Fruit fly (Drosophila melanogaster) whole organism, embryonic: ENCODE measurements around the gene edin.

Experiments used
- CG6689 ChIP-seq: fragments of 200-800 bp; sonication (Bioruptor generic); IDR thresholded peaks from 2 replicates; pipeline ENCODE4 v1.3.6; 2022; ENCODE audit warnings: missing biosample characterization, missing genetic modification characterization
- CG6854 ChIP-seq: fragments of 200-800 bp; sonication (Bioruptor generic); optimal IDR thresholded peaks from 3 replicates; lab custom pipeline; 2017; ENCODE audit warnings: missing biosample characterization, mild to moderate bottlenecking, missing genetic modification characterization
- CG9727 ChIP-seq: fragments of 200-800 bp; sonication (Bioruptor generic); optimal IDR thresholded peaks from 3 replicates; lab custom pipeline; 2017; ENCODE audit warnings: missing biosample characterization, mild to moderate bottlenecking, missing genetic modification characterization
- Doc3 ChIP-seq: fragments of 200-800 bp; sonication (Bioruptor generic); IDR thresholded peaks from 3 replicates; pipeline ENCODE4 v1.3.6; 2022; ENCODE audit warnings: missing biosample characterization, missing genetic modification characterization; ENCODE audit not compliant: partially characterized antibody
- Elba2 ChIP-seq: fragments of 200-800 bp; sonication (Bioruptor generic); optimal IDR thresholded peaks from 3 replicates; lab custom pipeline; 2016; ENCODE audit warnings: missing biosample characterization, missing genetic modification characterization
- Gug ChIP-seq: fragments of 200-800 bp; sonication (Bioruptor generic); IDR thresholded peaks from 4 replicates; pipeline ENCODE4 v1.3.6; 2022; ENCODE audit warnings: missing biosample characterization, missing genetic modification characterization
- Hand ChIP-seq: fragments of 200-800 bp; sonication (Bioruptor generic); optimal IDR thresholded peaks from 2 replicates; lab custom pipeline; 2017; ENCODE audit warnings: mild to moderate bottlenecking, missing biosample characterization, missing genetic modification reagents, missing genetic modification characterization
- Nf-YC ChIP-seq: fragments of 200-800 bp; optimal IDR thresholded peaks from 3 replicates; lab custom pipeline; 2019; ENCODE audit warnings: missing biosample characterization, mild to moderate bottlenecking, missing genetic modification characterization, moderate library complexity
- btn ChIP-seq: fragments of 200-800 bp; sonication (Bioruptor generic); optimal IDR thresholded peaks from 2 replicates; lab custom pipeline; 2016; ENCODE audit warnings: missing biosample characterization, missing genetic modification characterization
- nom ChIP-seq: fragments of 200-800 bp; sonication (Bioruptor generic); optimal IDR thresholded peaks from 2 replicates; lab custom pipeline; 2017; ENCODE audit warnings: missing biosample characterization, missing genetic modification characterization, mild to moderate bottlenecking, moderate library complexity, missing genetic modification reagents
- slbo ChIP-seq: fragments of 200-800 bp; sonication (Bioruptor generic); IDR thresholded peaks from 2 replicates; pipeline ENCODE4 v1.3.6; 2022; ENCODE audit warnings: missing biosample characterization, missing genetic modification characterization
- tna ChIP-seq: fragments of 200-800 bp; sonication (Bioruptor generic); IDR thresholded peaks from 2 replicates; pipeline ENCODE4 v1.3.6; 2022; ENCODE audit warnings: missing biosample characterization, missing genetic modification characterization; ENCODE audit not compliant: partially characterized antibody
- unpg ChIP-seq: fragments of 200-800 bp; sonication (Bioruptor generic); optimal IDR thresholded peaks from 3 replicates; lab custom pipeline; 2018; ENCODE audit warnings: missing biosample characterization, mild to moderate bottlenecking, missing genetic modification characterization, moderate library complexity
- zf30C ChIP-seq: fragments of 200-800 bp; sonication (Bioruptor generic); optimal IDR thresholded peaks from 3 replicates; lab custom pipeline; 2018; ENCODE audit warnings: missing biosample characterization, mild to moderate bottlenecking, missing genetic modification characterization

dm6 chr3L:17504538-17504937 is 9.9 kb downstream of the edin start:
- TF ChIP-seq Doc3 (GFP tag; lab: Robert Waterston, UW): no peak
- TF ChIP-seq slbo (GFP tag; lab: Robert Waterston, UW): no peak
- TF ChIP-seq Gug (GFP tag; lab: Robert Waterston, UW): no peak
- TF ChIP-seq CG9727 (GFP tag; lab: Kevin White, UChicago): no peak
- no peak for TF ChIP-seq nom (GFP tag; lab: Kevin White, UChicago)
- TF ChIP-seq Nf-YC (tag; lab: Kevin White, UChicago): no peak
- no peak for TF ChIP-seq btn
- TF ChIP-seq CG6689 (GFP tag; lab: Robert Waterston, UW): no peak
- no peak for TF ChIP-seq unpg (GFP tag; lab: Kevin White, UChicago)
- TF ChIP-seq Elba2 (GFP tag; lab: Kevin White, UChicago): no peak
- no peak for TF ChIP-seq zf30C (GFP tag; lab: Kevin White, UChicago)
- TF ChIP-seq CG6854 (GFP tag; lab: Kevin White, UChicago): no peak
- no peak for TF ChIP-seq Hand (GFP tag; lab: Kevin White, UChicago)
- TF ChIP-seq tna (GFP tag; lab: Robert Waterston, UW): no peak
